Worm (Caenorhabditis elegans): Measurements from ENCODE around the gene golg-2.

- TF ChIP-seq skn-1 (tag; optimal IDR thresholded peaks at IDR 0.05) (no peak), ceh-82 (tag; optimal IDR thresholded peaks at IDR 0.05) (no peak), fos-1 (tag; optimal IDR thresholded peaks at IDR 0.05) (no peak)
Measured at ce11 chrII:5050776-5051175, 10.9 kb upstream of the golg-2 start.

Measured in whole organism, L4 larva.